Worm (Caenorhabditis elegans) whole organism, L1 larva: ENCODE data around the gene Y47D3A.13.

ENCODE experiments used
- C16A3.4 ChIP-seq: fragments of 150-350 bp; optimal IDR thresholded peaks from 2 replicates; lab custom pipeline; 2014; ENCODE audit warnings: missing biosample characterization, missing genetic modification characterization
- C34B4.2 ChIP-seq: sonication (generic microtip); optimal IDR thresholded peaks from 2 replicates; lab custom pipeline; 2017; ENCODE audit warnings: mild to moderate bottlenecking, missing genetic modification characterization, missing compliant biosample characterization
- F16B12.6 ChIP-seq: fragments of 150-350 bp; optimal IDR thresholded peaks from 2 replicates; lab custom pipeline; 2014; ENCODE audit warnings: missing biosample characterization, missing genetic modification characterization
- Y116A8C.19 ChIP-seq: sonication (generic microtip); optimal IDR thresholded peaks from 2 replicates; lab custom pipeline; 2016; ENCODE audit warnings: missing compliant biosample characterization, missing genetic modification characterization, borderline replicate concordance
- aha-1 ChIP-seq: fragments of 150-350 bp; optimal IDR thresholded peaks from 2 replicates; lab custom pipeline; 2014; ENCODE audit warnings: missing biosample characterization, missing genetic modification characterization
- ama-1 ChIP-seq: fragments of 150-350 bp; optimal IDR thresholded peaks from 2 replicates; lab custom pipeline; 2014
- blmp-1 ChIP-seq: fragments of 150-350 bp; optimal IDR thresholded peaks from 2 replicates; lab custom pipeline; 2014; ENCODE audit warnings: missing biosample characterization, missing genetic modification characterization
- ceh-63 ChIP-seq: fragments of 200-800 bp; sonication (Bioruptor generic); optimal IDR thresholded peaks from 2 replicates; lab custom pipeline; 2018; ENCODE audit warnings: mild to moderate bottlenecking, missing genetic modification characterization, missing compliant biosample characterization
- ceh-82 ChIP-seq, 3 experiments: fragments of 150-350 bp in 1 of 3; sonication (generic microtip) in 2 of 3; optimal IDR thresholded peaks; 2 replicates each; lab custom pipeline; 2014 to 2017; ENCODE audit warnings: missing biosample characterization in 3 of 3, missing genetic modification characterization in 3 of 3
- dsc-1 ChIP-seq: sonication (generic microtip); optimal IDR thresholded peaks from 2 replicates; lab custom pipeline; 2016; ENCODE audit warnings: mild to moderate bottlenecking, missing genetic modification characterization, missing compliant biosample characterization
- elt-3 ChIP-seq, 6 experiments: fragments of 150-350 bp in 1 of 6; sonication (generic microtip); optimal IDR thresholded peaks; 2 replicates each; lab custom pipeline; 2017 to 2018; ENCODE audit warnings: missing biosample characterization in 6 of 6, missing genetic modification characterization in 6 of 6, inconsistent platforms in 1 of 6
- ets-5 ChIP-seq: fragments of 200-800 bp; sonication (Bioruptor generic); IDR thresholded peaks from 2 replicates; pipeline ENCODE4 v1.3.6; 2022; ENCODE audit warnings: missing genetic modification characterization, missing compliant biosample characterization
- fkh-10 ChIP-seq: sonication (generic microtip); optimal IDR thresholded peaks from 2 replicates; lab custom pipeline; 2017; ENCODE audit warnings: missing biosample characterization, missing genetic modification reagents, missing genetic modification characterization
- hlh-4 ChIP-seq: sonication (generic microtip); optimal IDR thresholded peaks from 2 replicates; lab custom pipeline; 2016; ENCODE audit warnings: mild to moderate bottlenecking, missing genetic modification characterization, missing compliant biosample characterization
- irx-1 ChIP-seq: sonication (generic microtip); optimal IDR thresholded peaks from 2 replicates; lab custom pipeline; 2016; ENCODE audit warnings: missing genetic modification characterization, missing compliant biosample characterization
- jun-1 ChIP-seq: fragments of 150-350 bp; optimal IDR thresholded peaks from 2 replicates; lab custom pipeline; 2014; ENCODE audit warnings: missing biosample characterization, missing genetic modification reagents, missing genetic modification characterization
- lin-13 ChIP-seq: fragments of 150-350 bp; optimal IDR thresholded peaks from 2 replicates; lab custom pipeline; 2014; ENCODE audit warnings: missing biosample characterization, missing genetic modification reagents, missing genetic modification characterization
- lin-14 ChIP-seq: fragments of 200-800 bp; sonication (Bioruptor generic); optimal IDR thresholded peaks from 2 replicates; lab custom pipeline; 2018; ENCODE audit warnings: mild to moderate bottlenecking, missing genetic modification characterization, moderate library complexity, missing compliant biosample characterization
- lin-35 ChIP-seq, 2 experiments: fragments of 150-350 bp; optimal IDR thresholded peaks; 2 replicates each; lab custom pipeline; 2014; ENCODE audit warnings: missing biosample characterization in 2 of 2, missing genetic modification characterization in 2 of 2, missing genetic modification reagents in 2 of 2
- mdl-1 ChIP-seq, 2 experiments: fragments of 150-350 bp; optimal IDR thresholded peaks; 2 replicates each; lab custom pipeline; 2014 to 2017; ENCODE audit warnings: missing biosample characterization in 2 of 2, missing genetic modification characterization in 2 of 2, inconsistent platforms in 1 of 2
- mep-1 ChIP-seq: fragments of 150-350 bp; optimal IDR thresholded peaks from 2 replicates; lab custom pipeline; 2014; ENCODE audit warnings: missing biosample characterization, missing genetic modification characterization
- nhr-11 ChIP-seq: fragments of 150-350 bp; optimal IDR thresholded peaks from 2 replicates; lab custom pipeline; 2014; ENCODE audit warnings: missing biosample characterization, missing genetic modification characterization
- nhr-12 ChIP-seq: sonication (generic microtip); optimal IDR thresholded peaks from 2 replicates; lab custom pipeline; 2017; ENCODE audit warnings: missing biosample characterization, missing genetic modification characterization
- nhr-20 ChIP-seq: sonication (generic microtip); optimal IDR thresholded peaks from 2 replicates; lab custom pipeline; 2016; ENCODE audit warnings: mild to moderate bottlenecking, missing genetic modification characterization, missing compliant biosample characterization
- nhr-47 ChIP-seq: sonication (generic microtip); optimal IDR thresholded peaks from 2 replicates; lab custom pipeline; 2016; ENCODE audit warnings: mild to moderate bottlenecking, missing genetic modification characterization, moderate library complexity, missing compliant biosample characterization
- nhr-85 ChIP-seq: sonication (generic microtip); peaks from one replicate; lab custom pipeline; 2016; ENCODE audit warnings: missing genetic modification characterization, inconsistent platforms, missing compliant biosample characterization
- nhr-90 ChIP-seq: sonication (generic microtip); optimal IDR thresholded peaks from 2 replicates; lab custom pipeline; 2016; ENCODE audit warnings: mild to moderate bottlenecking, missing genetic modification characterization, missing compliant biosample characterization; ENCODE audit not compliant: poor library complexity
- pag-3 ChIP-seq: sonication (generic microtip); optimal IDR thresholded peaks from 2 replicates; lab custom pipeline; 2017; ENCODE audit warnings: missing genetic modification characterization, mild to moderate bottlenecking, missing compliant biosample characterization, antibody characterized with exemption, borderline replicate concordance; ENCODE audit not compliant: insufficient read depth
- pax-3 ChIP-seq: fragments of 200-800 bp; sonication (Bioruptor generic); optimal IDR thresholded peaks from 2 replicates; lab custom pipeline; 2018; ENCODE audit warnings: mild to moderate bottlenecking, missing genetic modification characterization, moderate library complexity, missing compliant biosample characterization
- skn-1 ChIP-seq: fragments of 150-350 bp; optimal IDR thresholded peaks from 2 replicates; lab custom pipeline; 2014; ENCODE audit warnings: missing biosample characterization, missing genetic modification characterization
- snpc-4 ChIP-seq: fragments of 150-350 bp; optimal IDR thresholded peaks from 2 replicates; lab custom pipeline; 2014; ENCODE audit warnings: missing biosample characterization, missing genetic modification characterization
- snu-23 ChIP-seq: sonication (generic microtip); optimal IDR thresholded peaks from 2 replicates; lab custom pipeline; 2016; ENCODE audit warnings: missing genetic modification characterization, missing compliant biosample characterization
- sup-37 ChIP-seq: fragments of 200-800 bp; sonication (Bioruptor generic); optimal IDR thresholded peaks from 2 replicates; lab custom pipeline; 2018; ENCODE audit warnings: mild to moderate bottlenecking, missing genetic modification characterization, missing compliant biosample characterization
- tbx-2 ChIP-seq: sonication (generic microtip); optimal IDR thresholded peaks from 2 replicates; lab custom pipeline; 2016; ENCODE audit warnings: missing genetic modification characterization, missing compliant biosample characterization
- unc-30 ChIP-seq: sonication (generic microtip); optimal IDR thresholded peaks from 2 replicates; lab custom pipeline; 2017; ENCODE audit warnings: missing biosample characterization, missing genetic modification characterization
- unc-62 ChIP-seq: fragments of 150-350 bp; optimal IDR thresholded peaks from 2 replicates; lab custom pipeline; 2014; ENCODE audit warnings: missing biosample characterization, missing genetic modification reagents, missing genetic modification characterization
- unc-86 ChIP-seq: sonication (generic microtip); optimal IDR thresholded peaks from 2 replicates; lab custom pipeline; 2016; ENCODE audit warnings: missing genetic modification characterization, missing compliant biosample characterization
- vab-15 ChIP-seq: sonication (generic microtip); optimal IDR thresholded peaks from 2 replicates; lab custom pipeline; 2017; ENCODE audit warnings: missing genotype, mild to moderate bottlenecking, missing genetic modification characterization, missing compliant biosample characterization
- xbp-1 ChIP-seq: sonication (generic microtip); optimal IDR thresholded peaks from 2 replicates; lab custom pipeline; 2016; ENCODE audit warnings: missing genetic modification characterization, missing compliant biosample characterization
- ztf-4 ChIP-seq: fragments of 150-350 bp; optimal IDR thresholded peaks from 2 replicates; lab custom pipeline; 2014; ENCODE audit warnings: missing biosample characterization, missing genetic modification characterization

Gene Y47D3A.13

ce11 chrIII:11243421-11243820, 19.5 kb upstream of the Y47D3A.13 start (continued):
- TF ChIP-seq xbp-1 (peak; percentile 52), fkh-10 (no peak), lin-14 (GFP tag; lab: Kevin White, UChicago) (peak; percentile 91), C16A3.4 (tag; lab: Kevin White, UChicago) (peak; percentile 80), ceh-82 (tag; optimal IDR thresholded peaks at IDR 0.05; lab: Kevin White, UChicago) (peak in 2 of 3 experiments; percentile 1 to 39), nhr-20 (peak; percentile 84), skn-1 (tag; lab: Kevin White, UChicago) (peak; percentile 68), pax-3 (tag; lab: Kevin White, UChicago) (no peak), hlh-4 (tag; lab: Kevin White, UChicago) (no peak), ztf-4 (tag; lab: Kevin White, UChicago) (peak; percentile 49), mdl-1 (tag; optimal IDR thresholded peaks at IDR 0.05; lab: Kevin White, UChicago) (peak in 1 of 2 experiments; percentile 60)

- peak; percentile 60 for TF ChIP-seq nhr-85 (tag; lab: Kevin White, UChicago)
- TF ChIP-seq ama-1 (lab: Kevin White, UChicago): no peak
- peak; percentile 91 for TF ChIP-seq blmp-1 (tag; lab: Kevin White, UChicago)
- TF ChIP-seq, all 84 proteins: peak for 2
Observed at ce11 chrIII:11241583-11242187, 17.8 kb upstream of the Y47D3A.13 start.

- TF ChIP-seq nhr-47 (tag; lab: Kevin White, UChicago): no peak
- no peak for TF ChIP-seq irx-1 (tag; lab: Kevin White, UChicago)
- TF ChIP-seq elt-3 (tag; optimal IDR thresholded peaks at IDR 0.05; lab: Kevin White, UChicago): peak in 4 of 6 experiments; percentile 29 to 77 (median 54)
- peak; percentile 11 for TF ChIP-seq snu-23 (GFP tag; lab: Kevin White, UChicago)
- no peak for TF ChIP-seq sup-37 (GFP tag; lab: Kevin White, UChicago)
- no peak for TF ChIP-seq jun-1 (tag; lab: Kevin White, UChicago)
- TF ChIP-seq nhr-11 (tag; lab: Kevin White, UChicago): no peak
- no peak for TF ChIP-seq ceh-63
- TF ChIP-seq mep-1: peak; percentile 6
- TF ChIP-seq blmp-1 (tag; lab: Kevin White, UChicago): peak; percentile 63
- no peak for TF ChIP-seq nhr-12 (tag; lab: Kevin White, UChicago)
- TF ChIP-seq nhr-90 (tag; lab: Kevin White, UChicago): peak; percentile 13
- TF ChIP-seq lin-35 (GFP tag; optimal IDR thresholded peaks at IDR 0.05; lab: Kevin White, UChicago): peak in 1 of 2 experiments; percentile 16
- TF ChIP-seq Y116A8C.19 (tag; lab: Kevin White, UChicago): no peak
- TF ChIP-seq lin-13 (GFP tag; lab: Kevin White, UChicago): no peak
- peak; percentile 21 for TF ChIP-seq lin-14 (GFP tag; lab: Kevin White, UChicago)
- peak; percentile 67 for TF ChIP-seq nhr-85 (tag; lab: Kevin White, UChicago)
- TF ChIP-seq skn-1 (tag; lab: Kevin White, UChicago): no peak
- no peak for TF ChIP-seq ceh-82 (tag; optimal IDR thresholded peaks at IDR 0.05; lab: Kevin White, UChicago)
- TF ChIP-seq F16B12.6 (tag; lab: Kevin White, UChicago): no peak
Observed at ce11 chrIII:11240776-11241175, 16.9 kb upstream of the Y47D3A.13 start.

- TF ChIP-seq snpc-4 (tag; lab: Kevin White, UChicago): no peak
- TF ChIP-seq C34B4.2 (tag; lab: Kevin White, UChicago): no peak
- TF ChIP-seq nhr-90 (tag; lab: Kevin White, UChicago): no peak
- no peak for TF ChIP-seq lin-13 (GFP tag; lab: Kevin White, UChicago)
- no peak for TF ChIP-seq unc-86 (tag; lab: Kevin White, UChicago)
- TF ChIP-seq tbx-2 (tag; lab: Kevin White, UChicago): no peak
- TF ChIP-seq unc-30 (tag; lab: Kevin White, UChicago): no peak
- TF ChIP-seq lin-35 (GFP tag; optimal IDR thresholded peaks at IDR 0.05; lab: Kevin White, UChicago): no peak
- no peak for TF ChIP-seq unc-62 (GFP tag; lab: Kevin White, UChicago)
- TF ChIP-seq pag-3: no peak
- no peak for TF ChIP-seq nhr-47 (tag; lab: Kevin White, UChicago)
- no peak for TF ChIP-seq ets-5 (GFP tag; lab: Robert Waterston, UW)
- no peak for TF ChIP-seq vab-15 (tag; lab: Kevin White, UChicago)
- no peak for TF ChIP-seq aha-1 (tag; lab: Kevin White, UChicago)
- no peak for TF ChIP-seq dsc-1 (tag; lab: Kevin White, UChicago)
- TF ChIP-seq ama-1 (lab: Kevin White, UChicago): no peak
Observed at ce11 chrIII:11238790-11239189, 14.9 kb upstream of the Y47D3A.13 start.
